Fruit fly (Drosophila melanogaster) whole organism, embryonic: Measurements from ENCODE around the gene CG14006.

Experiments
- CG10274 ChIP-seq: fragments of 200-800 bp; sonication (Bioruptor generic); optimal IDR thresholded peaks from 3 replicates; lab custom pipeline; 2017; ENCODE audit warnings: missing biosample characterization, mild to moderate bottlenecking, missing genetic modification characterization
- CG14667 ChIP-seq: fragments of 200-800 bp; sonication (Bioruptor generic); IDR thresholded peaks from 2 replicates; pipeline ENCODE4 v1.3.6; 2022; ENCODE audit warnings: missing biosample characterization, missing genetic modification characterization
- CG15479 ChIP-seq: fragments of 200-800 bp; sonication (Bioruptor generic); optimal IDR thresholded peaks from 3 replicates; lab custom pipeline; 2019; ENCODE audit warnings: missing biosample characterization, mild to moderate bottlenecking, missing genetic modification characterization, moderate library complexity
- CG8478 ChIP-seq: fragments of >200 bp; optimal IDR thresholded peaks from 2 replicates; lab custom pipeline; 2018
- NfI ChIP-seq: fragments of 200-800 bp; sonication (Bioruptor generic); optimal IDR thresholded peaks from 3 replicates; lab custom pipeline; 2018; ENCODE audit warnings: missing biosample characterization, mild to moderate bottlenecking, missing genetic modification characterization, moderate library complexity

dm6 chr2L:5741144-5741543 is 12.5 kb upstream of the CG14006 start, which contains the start of gene CG11147:
- TF ChIP-seq CG14667 (GFP tag; lab: Robert Waterston, UW) (no peak), CG15479 (no peak), NfI (no peak), CG10274 (GFP tag; lab: Kevin White, UChicago) (no peak), CG8478 (no peak)
